Fruit fly (Drosophila melanogaster) whole organism, wandering third instar larva: ENCODE measurements around the gene CG43678.

Experiments used
- Dfd ChIP-seq: fragments of >200 bp; optimal IDR thresholded peaks from 2 replicates; lab custom pipeline; 2017; ENCODE audit warnings: missing biosample characterization, missing genetic modification characterization
- GATAd ChIP-seq: sonication (Bioruptor generic); optimal IDR thresholded peaks from 2 replicates; lab custom pipeline; 2016; ENCODE audit warnings: missing biosample characterization, missing genetic modification characterization
- Hr78 ChIP-seq: fragments of >200 bp; optimal IDR thresholded peaks from 2 replicates; lab custom pipeline; 2017; ENCODE audit warnings: missing biosample characterization, missing genetic modification characterization
- Hr83 ChIP-seq: fragments of 200-300 bp; sonication (Bioruptor generic); optimal IDR thresholded peaks from 2 replicates; lab custom pipeline; 2016; ENCODE audit warnings: missing biosample characterization, mild to moderate bottlenecking, missing genetic modification characterization, moderate library complexity; ENCODE audit not compliant: poor library complexity, severe bottlenecking
- Jra ChIP-seq: sonication (Bioruptor generic); optimal IDR thresholded peaks from 2 replicates; lab custom pipeline; 2016; ENCODE audit warnings: missing biosample characterization, missing genetic modification characterization
- OdsH ChIP-seq: fragments of 200-800 bp; sonication (Bioruptor generic); optimal IDR thresholded peaks from 2 replicates; lab custom pipeline; 2016; ENCODE audit warnings: missing biosample characterization, mild to moderate bottlenecking, missing genetic modification characterization
- dl ChIP-seq, 2 experiments: fragments of 175-275, 200-275 bp in 1 of 2; fragments of 200-275 bp in 1 of 2; sonication (Bioruptor generic); optimal IDR thresholded peaks; lab custom pipeline; 2018; ENCODE audit warnings: mild to moderate bottlenecking in 2 of 2, missing biosample characterization in 2 of 2, missing genetic modification characterization in 2 of 2, moderate library complexity in 2 of 2; ENCODE audit not compliant: partially characterized antibody in 2 of 2, insufficient read depth in 1 of 2
- ey ChIP-seq: fragments of 200-800 bp; sonication (Bioruptor generic); optimal IDR thresholded peaks from 2 replicates; lab custom pipeline; 2016; ENCODE audit warnings: missing biosample characterization, missing genetic modification characterization
- foxo ChIP-seq, 2 experiments: fragments of 200-800 bp; sonication (Bioruptor generic); optimal IDR thresholded peaks; 2 replicates in 1 of 2; 3 replicates in 1 of 2; lab custom pipeline; 2016 to 2017; ENCODE audit warnings: missing biosample characterization in 2 of 2, missing genetic modification characterization in 2 of 2
- psq ChIP-seq: fragments of 200-800 bp; sonication (Bioruptor generic); optimal IDR thresholded peaks from 3 replicates; lab custom pipeline; 2017; ENCODE audit warnings: missing biosample characterization, mild to moderate bottlenecking, missing genetic modification characterization, moderate library complexity
- rgr ChIP-seq: fragments of 200-800 bp; sonication (Bioruptor generic); optimal IDR thresholded peaks from 3 replicates; lab custom pipeline; 2016; ENCODE audit warnings: missing biosample characterization, mild to moderate bottlenecking, missing genetic modification characterization
- sv ChIP-seq: fragments of 200-800 bp; sonication (Bioruptor generic); optimal IDR thresholded peaks from 3 replicates; lab custom pipeline; 2016; ENCODE audit warnings: missing biosample characterization, missing genetic modification characterization
- usp ChIP-seq: fragments of >200 bp; optimal IDR thresholded peaks from 2 replicates; lab custom pipeline; 2017; ENCODE audit warnings: missing biosample characterization, missing genetic modification characterization

DNA sequence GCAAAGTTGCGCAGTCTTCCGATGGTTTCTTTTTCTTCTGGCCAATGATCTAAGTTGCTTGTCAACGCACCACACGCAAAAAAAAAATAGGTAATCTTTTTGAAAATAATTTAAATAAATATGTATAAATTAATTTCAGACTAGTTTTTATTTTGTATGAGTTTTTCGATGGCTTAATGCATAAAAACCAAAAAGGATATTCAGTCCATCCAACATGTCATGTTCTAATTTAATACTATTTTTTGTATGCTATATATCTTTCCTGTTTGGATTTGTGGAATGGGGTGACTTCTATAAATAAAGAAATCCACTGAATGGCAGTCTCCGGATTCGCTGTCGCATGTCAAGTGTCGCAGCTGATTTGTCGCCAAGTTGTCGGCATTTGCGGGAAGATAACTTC is 39.6 kb downstream of the CG43678 start:
- TF ChIP-seq psq (GFP tag; lab: Kevin White, UChicago) = no peak
- no peak for TF ChIP-seq dl (GFP tag; optimal IDR thresholded peaks at IDR 0.05; lab: Kevin White, UChicago; ENCODE audit: insufficient read depth in 1 of 2, partially characterized antibody in 2 of 2)
- TF ChIP-seq Jra = no peak
- no peak for TF ChIP-seq OdsH
- TF ChIP-seq GATAd = no peak
- TF ChIP-seq Hr83 = no peak
- TF ChIP-seq Hr78 (GFP tag; lab: Kevin White, UChicago) = no peak
- no peak for TF ChIP-seq ey (GFP tag; lab: Kevin White, UChicago)
- TF ChIP-seq Dfd = no peak
- TF ChIP-seq rgr = no peak
- TF ChIP-seq usp (GFP tag; lab: Kevin White, UChicago) = no peak
- TF ChIP-seq sv (GFP tag; lab: Kevin White, UChicago) = no peak
- TF ChIP-seq foxo (GFP tag; optimal IDR thresholded peaks at IDR 0.05; lab: Kevin White, UChicago) = no peak
